Worm (Caenorhabditis elegans) whole organism, L2 larva: ENCODE measurements around the gene wago-5.

Source experiments
- C34F6.9 ChIP-seq: fragments of 150-350 bp; optimal IDR thresholded peaks from 2 replicates; lab custom pipeline; 2014; ENCODE audit warnings: missing biosample characterization, missing genetic modification characterization
- F13H6.1 ChIP-seq: sonication (generic microtip); optimal IDR thresholded peaks from 2 replicates; lab custom pipeline; 2016; ENCODE audit warnings: missing genetic modification characterization, missing compliant biosample characterization
- R02D3.7 ChIP-seq: fragments of 150-350 bp; optimal IDR thresholded peaks from 2 replicates; lab custom pipeline; 2014; ENCODE audit warnings: missing biosample characterization, missing genetic modification characterization
- Y55F3AM.14 ChIP-seq: fragments of 200-800 bp; sonication (Bioruptor generic); optimal IDR thresholded peaks from 2 replicates; lab custom pipeline; 2018; ENCODE audit warnings: mild to moderate bottlenecking, missing genetic modification characterization, missing compliant biosample characterization
- ZK546.5 ChIP-seq: sonication (generic microtip); optimal IDR thresholded peaks from 2 replicates; lab custom pipeline; 2017; ENCODE audit warnings: missing biosample characterization, missing genetic modification characterization
- alr-1 ChIP-seq: fragments of 150-350 bp; optimal IDR thresholded peaks from 2 replicates; lab custom pipeline; 2014; ENCODE audit warnings: missing biosample characterization, missing genetic modification characterization
- aly-2 ChIP-seq: fragments of 150-350 bp; optimal IDR thresholded peaks from 2 replicates; lab custom pipeline; 2014; ENCODE audit warnings: missing biosample characterization, missing genetic modification characterization
- ama-1 ChIP-seq: fragments of 150-350 bp; optimal IDR thresholded peaks from 2 replicates; lab custom pipeline; 2018; ENCODE audit warnings: inconsistent platforms
- blmp-1 ChIP-seq: sonication (generic microtip); optimal IDR thresholded peaks from 2 replicates; lab custom pipeline; 2017; ENCODE audit warnings: missing genetic modification characterization, mild to moderate bottlenecking, missing compliant biosample characterization, antibody characterized with exemption, moderate library complexity; ENCODE audit not compliant: insufficient read depth
- ceh-16 ChIP-seq: fragments of 150-350 bp; optimal IDR thresholded peaks from 2 replicates; lab custom pipeline; 2014; ENCODE audit warnings: missing biosample characterization, missing genetic modification characterization
- ceh-82 ChIP-seq: fragments of 150-350 bp; optimal IDR thresholded peaks from 2 replicates; lab custom pipeline; 2014; ENCODE audit warnings: missing biosample characterization, missing genetic modification characterization
- crh-2 ChIP-seq: sonication (generic microtip); optimal IDR thresholded peaks from 2 replicates; lab custom pipeline; 2017; ENCODE audit warnings: missing biosample characterization, missing genetic modification characterization
- dmd-4 ChIP-seq: sonication (generic microtip); optimal IDR thresholded peaks from 2 replicates; lab custom pipeline; 2017; ENCODE audit warnings: missing biosample characterization, missing genetic modification characterization
- egl-27 ChIP-seq: sonication (generic microtip); optimal IDR thresholded peaks from 3 replicates; lab custom pipeline; 2017; ENCODE audit warnings: missing biosample characterization, missing genetic modification reagents, missing genetic modification characterization
- elt-1 ChIP-seq: fragments of 150-350 bp; optimal IDR thresholded peaks from 2 replicates; lab custom pipeline; 2014; ENCODE audit warnings: missing biosample characterization, missing genetic modification characterization
- elt-3 ChIP-seq: sonication (generic microtip); optimal IDR thresholded peaks from 2 replicates; lab custom pipeline; 2017; ENCODE audit warnings: missing biosample characterization, missing genetic modification characterization
- fos-1 ChIP-seq: fragments of 150-350 bp; optimal IDR thresholded peaks from 2 replicates; lab custom pipeline; 2014; ENCODE audit warnings: missing biosample characterization, missing genetic modification characterization
- gmeb-1 ChIP-seq: fragments of 150-350 bp; optimal IDR thresholded peaks from 2 replicates; lab custom pipeline; 2014; ENCODE audit warnings: missing biosample characterization, missing genetic modification characterization
- lin-11 ChIP-seq: fragments of 150-350 bp; sonication (generic microtip); optimal IDR thresholded peaks from 2 replicates; lab custom pipeline; 2014; ENCODE audit warnings: missing biosample characterization, missing genetic modification characterization, inconsistent platforms, mixed read lengths
- lin-13 ChIP-seq: fragments of 150-350 bp; optimal IDR thresholded peaks from 2 replicates; lab custom pipeline; 2014; ENCODE audit warnings: missing biosample characterization, missing genetic modification reagents, missing genetic modification characterization
- lin-39 ChIP-seq: fragments of 150-350 bp; optimal IDR thresholded peaks from 2 replicates; lab custom pipeline; 2014; ENCODE audit warnings: missing biosample characterization, missing genetic modification reagents, missing genetic modification characterization
- lsy-2 ChIP-seq, 2 experiments: fragments of 150-350 bp in 1 of 2; sonication (generic microtip) in 1 of 2; optimal IDR thresholded peaks; 2 replicates each; lab custom pipeline; 2014 to 2017; ENCODE audit warnings: missing biosample characterization in 2 of 2, missing genetic modification characterization in 2 of 2
- mab-5 ChIP-seq: fragments of 150-350 bp; optimal IDR thresholded peaks from 2 replicates; lab custom pipeline; 2014; ENCODE audit warnings: missing biosample characterization, missing genetic modification characterization
- mbf-1 ChIP-seq: sonication (generic microtip); optimal IDR thresholded peaks from 2 replicates; lab custom pipeline; 2017; ENCODE audit warnings: missing biosample characterization, missing genetic modification characterization
- mdl-1 ChIP-seq, 2 experiments: fragments of 150-350 bp in 1 of 2; sonication (generic microtip) in 1 of 2; optimal IDR thresholded peaks; 2 replicates each; lab custom pipeline; 2017; ENCODE audit warnings: missing biosample characterization in 2 of 2, missing genetic modification characterization in 2 of 2
- nhr-10 ChIP-seq: sonication (generic microtip); optimal IDR thresholded peaks from 2 replicates; lab custom pipeline; 2017; ENCODE audit warnings: missing biosample characterization, missing genetic modification characterization
- nhr-11 ChIP-seq: fragments of 150-350 bp; optimal IDR thresholded peaks from 2 replicates; lab custom pipeline; 2014; ENCODE audit warnings: missing biosample characterization, missing genetic modification characterization
- nhr-12 ChIP-seq: fragments of 150-350 bp; optimal IDR thresholded peaks from 2 replicates; lab custom pipeline; 2014; ENCODE audit warnings: missing biosample characterization, missing genetic modification characterization
- nhr-129 ChIP-seq: fragments of 150-350 bp; optimal IDR thresholded peaks from 2 replicates; lab custom pipeline; 2014; ENCODE audit warnings: missing biosample characterization, missing genetic modification characterization
- nhr-21 ChIP-seq: fragments of 150-350 bp; optimal IDR thresholded peaks from 2 replicates; lab custom pipeline; 2014; ENCODE audit warnings: missing biosample characterization, missing genetic modification characterization
- nhr-23 ChIP-seq: fragments of 150-350 bp; optimal IDR thresholded peaks from 2 replicates; lab custom pipeline; 2014; ENCODE audit warnings: missing biosample characterization, missing genetic modification reagents, missing genetic modification characterization
- nhr-237 ChIP-seq: fragments of 150-350 bp; optimal IDR thresholded peaks from 2 replicates; lab custom pipeline; 2014; ENCODE audit warnings: missing biosample characterization, missing genetic modification characterization
- nhr-25 ChIP-seq: fragments of 150-350 bp; sonication (generic microtip); optimal IDR thresholded peaks from 3 replicates; lab custom pipeline; 2014; ENCODE audit warnings: missing biosample characterization, missing genetic modification characterization
- nhr-6 ChIP-seq: fragments of 150-350 bp; optimal IDR thresholded peaks from 2 replicates; lab custom pipeline; 2014; ENCODE audit warnings: missing biosample characterization, missing genetic modification characterization
- nhr-77 ChIP-seq: fragments of 150-350 bp; optimal IDR thresholded peaks from 2 replicates; lab custom pipeline; 2014; ENCODE audit warnings: missing biosample characterization, missing genetic modification characterization
- peb-1 ChIP-seq: fragments of 150-350 bp; optimal IDR thresholded peaks from 2 replicates; lab custom pipeline; 2014; ENCODE audit warnings: missing biosample characterization, missing genetic modification characterization
- sem-4 ChIP-seq: fragments of 150-350 bp; optimal IDR thresholded peaks from 2 replicates; lab custom pipeline; 2014; ENCODE audit warnings: missing biosample characterization, missing genetic modification reagents, missing genetic modification characterization
- skn-1 ChIP-seq: sonication (generic microtip); optimal IDR thresholded peaks from 2 replicates; lab custom pipeline; 2017; ENCODE audit warnings: missing biosample characterization, missing genetic modification characterization
- sma-3 ChIP-seq: sonication (generic microtip); optimal IDR thresholded peaks from 2 replicates; lab custom pipeline; 2016; ENCODE audit warnings: missing genetic modification reagents, missing genetic modification characterization, missing compliant biosample characterization
- sma-9 ChIP-seq, 2 experiments: fragments of 150-350 bp in 1 of 2; sonication (generic microtip) in 1 of 2; optimal IDR thresholded peaks; 2 replicates each; lab custom pipeline; 2014 to 2016; ENCODE audit warnings: missing genetic modification characterization in 2 of 2, mild to moderate bottlenecking in 1 of 2, missing biosample characterization in 1 of 2, missing compliant biosample characterization in 1 of 2, missing genetic modification reagents in 1 of 2, moderate library complexity in 1 of 2
- snpc-4 ChIP-seq: fragments of 150-350 bp; optimal IDR thresholded peaks from 2 replicates; lab custom pipeline; 2014; ENCODE audit warnings: missing biosample characterization, missing genetic modification characterization
- unc-39 ChIP-seq: fragments of 150-350 bp; optimal IDR thresholded peaks from 2 replicates; lab custom pipeline; 2014; ENCODE audit warnings: missing biosample characterization, missing genetic modification characterization
- unc-55 ChIP-seq: fragments of 150-350 bp; sonication (generic microtip); optimal IDR thresholded peaks from 3 replicates; lab custom pipeline; 2014; ENCODE audit warnings: missing biosample characterization, missing genetic modification reagents, missing genetic modification characterization
- unc-62 ChIP-seq: fragments of 150-350 bp; optimal IDR thresholded peaks from 2 replicates; lab custom pipeline; 2014; ENCODE audit warnings: missing biosample characterization, missing genetic modification reagents, missing genetic modification characterization
- zag-1 ChIP-seq: fragments of 150-350 bp; optimal IDR thresholded peaks from 2 replicates; lab custom pipeline; 2014; ENCODE audit warnings: missing biosample characterization, missing genetic modification characterization
- ztf-1 ChIP-seq: fragments of 200-800 bp; sonication (Bioruptor generic); conservative IDR thresholded peaks from 2 replicates; pipeline ENCODE4 v1.3.6; 2022; ENCODE audit warnings: missing genetic modification characterization, missing compliant biosample characterization
- ztf-11 ChIP-seq: sonication (generic microtip); optimal IDR thresholded peaks from 2 replicates; lab custom pipeline; 2017; ENCODE audit warnings: missing biosample characterization, missing genetic modification characterization
- ztf-4 ChIP-seq: fragments of 150-350 bp; optimal IDR thresholded peaks from 2 replicates; lab custom pipeline; 2014; ENCODE audit warnings: missing biosample characterization, missing genetic modification characterization

The wago-5 gene

DNA sequence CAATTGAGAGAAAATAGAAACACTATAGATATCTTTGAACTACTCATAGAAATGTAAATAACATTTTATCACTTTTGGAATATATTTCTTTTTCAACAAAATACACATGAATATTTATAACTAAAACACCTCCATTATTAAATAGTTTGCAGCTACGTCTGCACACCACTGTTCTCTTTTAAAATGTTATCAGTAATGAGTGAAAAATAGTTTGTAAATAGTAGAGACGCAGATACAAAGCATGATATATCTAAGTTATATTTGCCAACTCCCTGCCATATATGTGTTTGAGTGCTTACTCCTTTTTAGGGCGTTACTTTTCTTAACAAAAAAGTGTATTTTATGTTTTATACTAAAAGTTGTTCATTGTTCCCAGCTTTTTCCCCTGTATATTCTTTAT, 30.9 kb upstream of the wago-5 start:
- TF ChIP-seq nhr-25 (tag; lab: Kevin White, UChicago), result no peak
- TF ChIP-seq fos-1, result peak; percentile 25

DNA sequence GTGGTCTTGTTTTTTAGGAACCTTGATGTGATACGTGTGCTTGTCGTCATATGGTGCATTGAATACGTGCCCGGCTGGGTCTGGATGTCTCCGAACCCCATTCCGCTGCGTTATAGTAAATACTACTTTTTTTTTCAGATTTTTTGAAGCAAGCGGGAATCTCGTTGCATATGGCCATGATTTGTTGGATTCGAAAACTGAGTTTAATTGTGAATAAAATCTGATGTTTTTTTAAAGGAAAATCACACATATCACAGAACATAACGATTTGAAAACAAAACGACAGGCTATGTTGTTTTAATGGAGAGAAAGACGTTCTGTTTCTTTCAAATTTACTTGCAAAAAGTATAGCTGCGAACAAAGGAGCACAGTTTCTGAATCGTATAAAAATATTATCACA, 30.2 kb upstream of the wago-5 start, which contains the start of the genes ZK1248.17 and H41C03.3:
Gene ZK1248.17, minus strand, starts transcription at position 101 of the 400 bp plus-strand sequence.
Gene H41C03.3, plus strand, starts transcription at position 337 of the 400 bp plus-strand sequence.
- TF ChIP-seq ceh-82 (tag; lab: Kevin White, UChicago), result no peak
- TF ChIP-seq sem-4 (tag; lab: Kevin White, UChicago), result no peak
- no peak for TF ChIP-seq nhr-77 (tag; lab: Kevin White, UChicago)
- TF ChIP-seq lsy-2 (tag; optimal IDR thresholded peaks at IDR 0.05; lab: Kevin White, UChicago), result no peak
- TF ChIP-seq fos-1, result no peak
- no peak for TF ChIP-seq peb-1 (tag; lab: Kevin White, UChicago)

DNA sequence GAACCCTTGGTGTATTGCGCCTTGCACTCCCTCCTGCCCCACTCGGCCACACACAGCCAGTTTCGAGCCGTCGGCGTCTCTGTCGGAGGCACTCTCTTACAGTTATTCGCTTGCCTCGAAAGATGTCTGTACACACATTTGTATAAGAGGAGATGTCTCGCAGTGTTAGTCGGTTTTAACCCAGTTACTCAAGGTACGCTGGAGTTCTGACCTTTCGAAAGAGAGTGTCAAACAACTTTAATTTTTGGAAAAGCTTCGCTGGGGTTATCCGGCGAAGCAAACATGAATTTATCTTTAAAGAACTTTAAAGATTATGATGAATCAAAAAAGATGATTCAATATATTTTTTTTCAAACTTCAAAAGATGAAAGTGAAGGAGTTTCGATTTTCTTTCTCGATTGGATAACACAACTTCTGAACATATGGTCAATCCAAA, 29.4 kb upstream of the wago-5 start:
- peak; percentile 83 for TF ChIP-seq unc-62 (GFP tag; lab: Kevin White, UChicago)
- TF ChIP-seq skn-1 (tag; lab: Kevin White, UChicago), result peak; percentile 81
- peak; percentile 97 for TF ChIP-seq nhr-10 (tag; lab: Kevin White, UChicago)
- TF ChIP-seq crh-2 (tag; lab: Kevin White, UChicago), result peak; percentile 99
- TF ChIP-seq nhr-77 (tag; lab: Kevin White, UChicago), result peak; percentile 93
- TF ChIP-seq fos-1, result peak; percentile 98
- TF ChIP-seq ama-1 (lab: Kevin White, UChicago), result peak; percentile 100
- peak; percentile 59 for TF ChIP-seq nhr-12 (tag; lab: Kevin White, UChicago)
- peak; percentile 99 for TF ChIP-seq zag-1 (tag; lab: Kevin White, UChicago)
- peak; percentile 100 for TF ChIP-seq snpc-4 (tag; lab: Kevin White, UChicago)
- peak; percentile 99 for TF ChIP-seq nhr-129 (tag; lab: Kevin White, UChicago)
- no peak for TF ChIP-seq alr-1 (tag; lab: Kevin White, UChicago)
- peak; percentile 94 for TF ChIP-seq aly-2 (tag; lab: Kevin White, UChicago)
- TF ChIP-seq ZK546.5 (tag; lab: Kevin White, UChicago), result peak; percentile 85
- peak; percentile 83 for TF ChIP-seq R02D3.7
- TF ChIP-seq lin-13 (GFP tag; lab: Kevin White, UChicago), result peak; percentile 98
- peak; percentile 95 for TF ChIP-seq gmeb-1 (tag; lab: Kevin White, UChicago)
- peak; percentile 79 for TF ChIP-seq dmd-4 (tag; lab: Kevin White, UChicago)
- TF ChIP-seq nhr-6 (tag; lab: Kevin White, UChicago), result peak; percentile 98
- TF ChIP-seq lsy-2 (tag; optimal IDR thresholded peaks at IDR 0.05; lab: Kevin White, UChicago), result peak; percentile 97
- TF ChIP-seq Y55F3AM.14, result peak; percentile 97
- TF ChIP-seq F13H6.1 (tag; lab: Kevin White, UChicago), result peak; percentile 99
- TF ChIP-seq lin-11, result peak; percentile 99
- peak; percentile 96 for TF ChIP-seq ceh-16
- peak; percentile 98 for TF ChIP-seq mab-5 (tag; lab: Kevin White, UChicago)
- peak; percentile 99 for TF ChIP-seq ztf-4 (tag; lab: Kevin White, UChicago)
- no peak for TF ChIP-seq peb-1 (tag; lab: Kevin White, UChicago)
- peak; percentile 99 for TF ChIP-seq nhr-25 (tag; lab: Kevin White, UChicago)
- TF ChIP-seq ceh-82 (tag; lab: Kevin White, UChicago), result peak; percentile 90
- TF ChIP-seq sma-3 (GFP tag; lab: Kevin White, UChicago), result peak; percentile 99
- TF ChIP-seq sma-9 (GFP tag; optimal IDR thresholded peaks at IDR 0.05; lab: Kevin White, UChicago), result peak; percentile 98
- peak; percentile 71 for TF ChIP-seq sma-9 (tag; optimal IDR thresholded peaks at IDR 0.05; lab: Kevin White, UChicago)
- TF ChIP-seq elt-1, result peak; percentile 45
- peak; percentile 95 for TF ChIP-seq nhr-237 (tag; lab: Kevin White, UChicago)
- TF ChIP-seq egl-27, result peak; percentile 99
- TF ChIP-seq elt-3 (tag; lab: Kevin White, UChicago), result no peak
- TF ChIP-seq unc-55, result peak; percentile 99
- peak; percentile 100 for TF ChIP-seq C34F6.9
- TF ChIP-seq unc-39, result peak; percentile 63
- peak; percentile 82 for TF ChIP-seq blmp-1 (tag; lab: Kevin White, UChicago)
- TF ChIP-seq mbf-1 (tag; lab: Kevin White, UChicago), result peak; percentile 64
- no peak for TF ChIP-seq nhr-23 (tag; lab: Kevin White, UChicago)
- TF ChIP-seq nhr-11 (tag; lab: Kevin White, UChicago), result peak; percentile 88
- TF ChIP-seq nhr-21 (tag; lab: Kevin White, UChicago), result peak; percentile 99
- TF ChIP-seq ztf-1, result 0 out of 2 replicates have a peak, but pooled peaks have one; percentile 81
- TF ChIP-seq lin-39, result peak; percentile 96
- TF ChIP-seq ztf-11 (tag; lab: Kevin White, UChicago), result peak; percentile 85
- peak; percentile 92 to 93 for TF ChIP-seq mdl-1 (tag; optimal IDR thresholded peaks at IDR 0.05; lab: Kevin White, UChicago)
- peak; percentile 99 for TF ChIP-seq sem-4 (tag; lab: Kevin White, UChicago)
